Fruit fly (Drosophila melanogaster) whole organism, embryonic: ENCODE measurements around the gene plx.

Experiments
- CG10462 ChIP-seq: fragments of 200-800 bp; sonication (Bioruptor generic); optimal IDR thresholded peaks from 2 replicates; lab custom pipeline; 2016; ENCODE audit warnings: missing biosample characterization, missing genetic modification characterization
- CG11696 ChIP-seq: fragments of 200-800 bp; sonication (Bioruptor generic); IDR thresholded peaks from 2 replicates; pipeline ENCODE4 v1.3.6; 2022; ENCODE audit warnings: missing biosample characterization, missing genetic modification characterization
- CG1233 ChIP-seq: fragments of 200-800 bp; sonication (Bioruptor generic); optimal IDR thresholded peaks from 4 replicates; lab custom pipeline; 2018; ENCODE audit warnings: missing biosample characterization, mild to moderate bottlenecking, missing genetic modification characterization
- CG17568 ChIP-seq: fragments of 200-800 bp; sonication (Bioruptor generic); optimal IDR thresholded peaks from 2 replicates; lab custom pipeline; 2018; ENCODE audit warnings: missing biosample characterization, mild to moderate bottlenecking, missing genetic modification characterization, moderate library complexity
- CG18262 ChIP-seq: fragments of 200-800 bp; optimal IDR thresholded peaks from 3 replicates; lab custom pipeline; 2019; ENCODE audit warnings: missing biosample characterization, mild to moderate bottlenecking, missing genetic modification characterization, moderate library complexity
- CG18476 ChIP-seq: fragments of 200-800 bp; sonication (Bioruptor generic); optimal IDR thresholded peaks from 2 replicates; lab custom pipeline; 2016; ENCODE audit warnings: missing biosample characterization, mild to moderate bottlenecking, missing genetic modification characterization
- CG18599 ChIP-seq: fragments of 200-800 bp; sonication (Bioruptor generic); optimal IDR thresholded peaks from 3 replicates; lab custom pipeline; 2017; ENCODE audit warnings: missing biosample characterization, missing genetic modification characterization, mild to moderate bottlenecking, moderate library complexity, missing genetic modification reagents
- CG2712 ChIP-seq: fragments of 200-800 bp; optimal IDR thresholded peaks from 3 replicates; lab custom pipeline; 2019; ENCODE audit warnings: missing biosample characterization, mild to moderate bottlenecking, missing genetic modification characterization, moderate library complexity
- CG3407 ChIP-seq: fragments of 200-800 bp; sonication (Bioruptor generic); optimal IDR thresholded peaks from 2 replicates; lab custom pipeline; 2018; ENCODE audit warnings: missing biosample characterization, mild to moderate bottlenecking, missing genetic modification characterization
- CG34422 ChIP-seq: fragments of 200-800 bp; sonication (Bioruptor generic); IDR thresholded peaks from 3 replicates; pipeline ENCODE4 v1.3.6; 2022; ENCODE audit warnings: missing biosample characterization, missing genetic modification characterization
- CG4707 ChIP-seq: fragments of 200-800 bp; sonication (Bioruptor generic); optimal IDR thresholded peaks from 2 replicates; lab custom pipeline; 2018; ENCODE audit warnings: missing biosample characterization, mild to moderate bottlenecking, missing genetic modification characterization, moderate library complexity
- CG4854 ChIP-seq: fragments of 200-800 bp; sonication (Bioruptor generic); optimal IDR thresholded peaks from 2 replicates; lab custom pipeline; 2016; ENCODE audit warnings: missing biosample characterization, missing genetic modification characterization, inconsistent platforms
- CG5180 ChIP-seq: fragments of 200-800 bp; sonication (Bioruptor generic); optimal IDR thresholded peaks from 3 replicates; lab custom pipeline; 2017; ENCODE audit warnings: missing biosample characterization, missing genetic modification characterization, mild to moderate bottlenecking, moderate library complexity, missing genetic modification reagents
- CG6765 ChIP-seq: fragments of 200-800 bp; sonication (Bioruptor generic); optimal IDR thresholded peaks from 3 replicates; lab custom pipeline; 2017; ENCODE audit warnings: missing biosample characterization, mild to moderate bottlenecking, missing genetic modification characterization
- CG7745 ChIP-seq: fragments of 200-800 bp; sonication (Bioruptor generic); optimal IDR thresholded peaks from 2 replicates; lab custom pipeline; 2018; ENCODE audit warnings: missing biosample characterization, mild to moderate bottlenecking, missing genetic modification characterization, moderate library complexity
- Dfd ChIP-seq, 2 experiments: fragments of >200 bp; optimal IDR thresholded peaks; 2 replicates each; lab custom pipeline; 2017; ENCODE audit warnings: missing biosample characterization in 2 of 2, missing genetic modification characterization in 2 of 2
- Dp ChIP-seq: fragments of 200-800 bp; sonication (Bioruptor generic); optimal IDR thresholded peaks from 2 replicates; lab custom pipeline; 2018; ENCODE audit warnings: missing biosample characterization, mild to moderate bottlenecking, missing genetic modification characterization, moderate library complexity
- Ets97D ChIP-seq: fragments of 200-800 bp; sonication (Bioruptor generic); optimal IDR thresholded peaks from 3 replicates; lab custom pipeline; 2016; ENCODE audit warnings: missing biosample characterization, missing genetic modification characterization
- GATAe ChIP-seq: fragments of 200-800 bp; sonication (Bioruptor generic); conservative IDR thresholded peaks from 2 replicates; pipeline ENCODE4 v1.3.6; 2022; ENCODE audit warnings: missing biosample characterization, missing genetic modification characterization
- HLHmδ ChIP-seq: fragments of 200-800 bp; sonication (Bioruptor generic); optimal IDR thresholded peaks from 2 replicates; lab custom pipeline; 2018; ENCODE audit warnings: missing biosample characterization, mild to moderate bottlenecking, missing genetic modification characterization, moderate library complexity
- Hey ChIP-seq: fragments of 200-800 bp; sonication (Bioruptor generic); optimal IDR thresholded peaks from 3 replicates; lab custom pipeline; 2018; ENCODE audit warnings: missing biosample characterization, mild to moderate bottlenecking, missing genetic modification characterization
- Hmx ChIP-seq: fragments of 200-800 bp; sonication (Bioruptor generic); optimal IDR thresholded peaks from 2 replicates; lab custom pipeline; 2016; ENCODE audit warnings: missing biosample characterization, missing genetic modification characterization
- Hr3 ChIP-seq: fragments of 200-800 bp; sonication (Bioruptor generic); optimal IDR thresholded peaks from 3 replicates; lab custom pipeline; 2016; ENCODE audit warnings: missing biosample characterization, missing genetic modification characterization
- Hr39 ChIP-seq: fragments of >200 bp; optimal IDR thresholded peaks from 2 replicates; lab custom pipeline; 2017
- Lhr ChIP-seq: fragments of 200-800 bp; sonication (Bioruptor generic); optimal IDR thresholded peaks from 3 replicates; lab custom pipeline; 2017; ENCODE audit warnings: mild to moderate bottlenecking, missing biosample characterization, missing genetic modification reagents, missing genetic modification characterization
- Mes4 ChIP-seq: fragments of 200-800 bp; sonication (Bioruptor generic); optimal IDR thresholded peaks from 2 replicates; lab custom pipeline; 2016; ENCODE audit warnings: missing biosample characterization, missing genetic modification characterization
- NC2β ChIP-seq: fragments of 200-800 bp; sonication (Bioruptor generic); optimal IDR thresholded peaks from 2 replicates; lab custom pipeline; 2016; ENCODE audit warnings: missing biosample characterization, missing genetic modification characterization
- NFAT ChIP-seq: fragments of 200-800 bp; sonication (Bioruptor generic); IDR thresholded peaks from 2 replicates; pipeline ENCODE4 v1.3.6; 2022; ENCODE audit warnings: missing biosample characterization, missing genetic modification characterization
- Ptx1 ChIP-seq: fragments of 200-800 bp; sonication (Bioruptor generic); IDR thresholded peaks from 2 replicates; pipeline ENCODE4 v1.3.6; 2022; ENCODE audit warnings: missing biosample characterization, missing genetic modification characterization
- Ssrp ChIP-seq: fragments of 200-800 bp; sonication (Bioruptor generic); optimal IDR thresholded peaks from 2 replicates; lab custom pipeline; 2018; ENCODE audit warnings: missing biosample characterization, mild to moderate bottlenecking, missing genetic modification characterization, moderate library complexity
- abd-A ChIP-seq: fragments of 200-800 bp; sonication (Bioruptor generic); optimal IDR thresholded peaks from 3 replicates; lab custom pipeline; 2019; ENCODE audit warnings: missing biosample characterization, mild to moderate bottlenecking, missing genetic modification characterization, moderate library complexity
- ara ChIP-seq: fragments of 200-800 bp; sonication (Bioruptor generic); IDR thresholded peaks from 2 replicates; pipeline ENCODE4 v1.3.6; 2022; ENCODE audit warnings: missing biosample characterization, missing genetic modification characterization
- bowl ChIP-seq: fragments of 200-800 bp; sonication (Bioruptor generic); IDR thresholded peaks from 2 replicates; pipeline ENCODE4 v1.3.6; 2022; ENCODE audit warnings: missing biosample characterization, missing genetic modification characterization
- dm ChIP-seq: fragments of 200-800 bp; sonication (Bioruptor generic); optimal IDR thresholded peaks from 3 replicates; lab custom pipeline; 2016; ENCODE audit warnings: missing biosample characterization, missing genetic modification characterization
- dpn ChIP-seq, 2 experiments: fragments of 200-800 bp; sonication (Bioruptor generic); optimal IDR thresholded peaks; 3 replicates each; lab custom pipeline; 2016; ENCODE audit warnings: missing biosample characterization in 2 of 2, missing genetic modification characterization in 2 of 2
- fd64A ChIP-seq: fragments of 200-800 bp; sonication (Bioruptor generic); optimal IDR thresholded peaks from 3 replicates; lab custom pipeline; 2018; ENCODE audit warnings: missing biosample characterization, mild to moderate bottlenecking, missing genetic modification characterization
- lmd ChIP-seq: fragments of 200-800 bp; sonication (Bioruptor generic); IDR thresholded peaks from 2 replicates; pipeline ENCODE4 v1.3.6; 2022; ENCODE audit warnings: missing biosample characterization, missing genetic modification characterization
- lola ChIP-seq, 3 experiments: fragments of >200 bp in 2 of 3; fragments of 200-800 bp in 1 of 3; sonication (Bioruptor generic) in 1 of 3; optimal IDR thresholded peaks; 2 replicates each; lab custom pipeline; 2017 to 2019; ENCODE audit warnings: missing biosample characterization in 3 of 3, missing genetic modification characterization in 3 of 3, mild to moderate bottlenecking in 1 of 3, moderate library complexity in 1 of 3
- maf-S ChIP-seq: fragments of 200-800 bp; sonication (Bioruptor generic); optimal IDR thresholded peaks from 2 replicates; lab custom pipeline; 2016; ENCODE audit warnings: missing biosample characterization, missing genetic modification characterization
- nau ChIP-seq: fragments of 200-800 bp; sonication (Bioruptor generic); optimal IDR thresholded peaks from 3 replicates; lab custom pipeline; 2017; ENCODE audit warnings: missing biosample characterization, mild to moderate bottlenecking, missing genetic modification characterization, missing genetic modification reagents
- nerfin-2 ChIP-seq: fragments of 200-800 bp; sonication (Bioruptor generic); IDR thresholded peaks from 2 replicates; pipeline ENCODE4 v1.3.6; 2022; ENCODE audit warnings: missing biosample characterization, missing genetic modification characterization; ENCODE audit not compliant: partially characterized antibody
- odd ChIP-seq: fragments of 200-800 bp; sonication (Bioruptor generic); optimal IDR thresholded peaks from 2 replicates; lab custom pipeline; 2017; ENCODE audit warnings: missing biosample characterization, mild to moderate bottlenecking, missing genetic modification characterization
- p53 ChIP-seq: fragments of 200-800 bp; sonication (Bioruptor generic); optimal IDR thresholded peaks from 2 replicates; lab custom pipeline; 2016; ENCODE audit warnings: missing biosample characterization, missing genetic modification characterization
- pan ChIP-seq, 4 experiments: fragments of >200 bp in 3 of 4; fragments of 200-800 bp in 1 of 4; sonication (Bioruptor generic) in 1 of 4; optimal IDR thresholded peaks in 3 of 4; IDR thresholded peaks in 1 of 4; 2 replicates each; pipeline versions ENCODE4 v1.3.6 to Lab custom; 2017 to 2022; ENCODE audit warnings: missing biosample characterization in 2 of 4, missing genetic modification characterization in 2 of 4, mixed read lengths in 1 of 4
- pzg ChIP-seq: fragments of 200-800 bp; sonication (Bioruptor generic); optimal IDR thresholded peaks from 3 replicates; lab custom pipeline; 2018; ENCODE audit warnings: missing biosample characterization, mild to moderate bottlenecking, missing genetic modification characterization, moderate library complexity
- sr ChIP-seq: fragments of 200-800 bp; sonication (Bioruptor generic); IDR thresholded peaks from 3 replicates; pipeline ENCODE4 v1.3.6; 2022; ENCODE audit warnings: missing biosample characterization, missing genetic modification characterization
- stwl ChIP-seq: fragments of 200-800 bp; sonication (Bioruptor generic); optimal IDR thresholded peaks from 3 replicates; lab custom pipeline; 2018; ENCODE audit warnings: missing biosample characterization, mild to moderate bottlenecking, missing genetic modification characterization, moderate library complexity
- usp ChIP-seq: fragments of >200 bp; optimal IDR thresholded peaks from 2 replicates; lab custom pipeline; 2017; ENCODE audit warnings: missing biosample characterization, missing genetic modification characterization
- wor ChIP-seq: fragments of 200-800 bp; sonication (Bioruptor generic); IDR thresholded peaks from 2 replicates; pipeline ENCODE4 v1.3.6; 2022; ENCODE audit warnings: missing biosample characterization, missing genetic modification characterization

The plx gene

dm6 chr3R:5736305-5736869 lies 50.7 kb downstream of the plx start, which contains the start of the genes CG2100 and CG1236 (continued):
- TF ChIP-seq CG18599 (peak; percentile 83), Ptx1 (GFP tag; lab: Robert Waterston, UW) (peak; percentile 82), HLHmδ (GFP tag; lab: Kevin White, UChicago) (no peak), CG34422 (GFP tag; lab: Robert Waterston, UW) (peak; percentile 72; the same call in 2 of the 3 replicates), nau (GFP tag; lab: Kevin White, UChicago) (no peak), pan (optimal IDR thresholded peaks at IDR 0.05; lab: Kevin White, UChicago) (peak in 1 of 2 experiments; percentile 64), pan (GFP tag; optimal IDR thresholded peaks at IDR 0.05 in 1 of 2, IDR thresholded peaks at IDR 0.05 in 1 of 2) (peak; percentile 65 to 81), Hr3 (GFP tag; lab: Kevin White, UChicago) (peak; percentile 85), maf-S (GFP tag; lab: Kevin White, UChicago) (no peak), lmd (GFP tag; lab: Robert Waterston, UW) (no peak; the same call in 1 of the 2 replicates), Mes4 (GFP tag; lab: Kevin White, UChicago) (no peak), fd64A (GFP tag; lab: Kevin White, UChicago) (no peak), Hr39 (lab: Kevin White, UChicago) (no peak), usp (GFP tag; lab: Kevin White, UChicago) (no peak), p53 (GFP tag; lab: Kevin White, UChicago) (no peak), nerfin-2 (GFP tag; lab: Robert Waterston, UW) (no peak), CG4707 (GFP tag; lab: Kevin White, UChicago) (peak; percentile 31), dpn (GFP tag; optimal IDR thresholded peaks at IDR 0.05; lab: Kevin White, UChicago) (peak; percentile 51 to 84), odd (GFP tag; lab: Kevin White, UChicago) (peak; percentile 88), bowl (no peak), CG11696 (GFP tag; lab: Robert Waterston, UW) (no peak), Dp (GFP tag; lab: Kevin White, UChicago) (peak; percentile 21), wor (GFP tag; lab: Robert Waterston, UW) (peak; percentile 54; the same call in 1 of the 2 replicates), CG1233 (peak; percentile 85), CG6765 (GFP tag; lab: Kevin White, UChicago) (peak; percentile 69), lola (GFP tag; optimal IDR thresholded peaks at IDR 0.05; lab: Kevin White, UChicago) (peak in 1 of 3 experiments; percentile 91), CG17568 (no peak), CG3407 (GFP tag; lab: Kevin White, UChicago) (peak; percentile 77), abd-A (tag; lab: Kevin White, UChicago) (no peak), Lhr (GFP tag; lab: Kevin White, UChicago) (peak; percentile 47), NFAT (GFP tag; lab: Robert Waterston, UW) (peak; percentile 66), CG18262 (tag; lab: Kevin White, UChicago) (peak; percentile 94), Hmx (no peak), GATAe (GFP tag; lab: Robert Waterston, UW) (no peak), CG18476 (GFP tag; lab: Kevin White, UChicago) (peak; percentile 58), pzg (GFP tag; lab: Kevin White, UChicago) (peak; percentile 28), CG10462 (GFP tag; lab: Kevin White, UChicago) (peak; percentile 71), Ssrp (peak; percentile 90), sr (GFP tag; lab: Robert Waterston, UW) (no peak; the same call in 2 of the 3 replicates), Dfd (GFP tag; optimal IDR thresholded peaks at IDR 0.05; lab: Kevin White, UChicago) (no peak), CG4854 (GFP tag; lab: Kevin White, UChicago) (peak; percentile 9), dm (no peak), CG2712 (tag; lab: Kevin White, UChicago) (peak; percentile 93), NC2β (GFP tag; lab: Kevin White, UChicago) (peak; percentile 30), Ets97D (peak; percentile 24), CG7745 (tag; lab: Kevin White, UChicago) (no peak), ara (GFP tag; lab: Robert Waterston, UW) (peak; percentile 50; the same call in 1 of the 2 replicates), CG5180 (GFP tag; lab: Kevin White, UChicago) (no peak), stwl (peak; percentile 36), Hey (tag; lab: Kevin White, UChicago) (no peak)
